Worm (Caenorhabditis elegans) whole organism, young adult: ENCODE measurements around the gene C03B1.7.

Experiments
- B0336.3 ChIP-seq: fragments of 200-800 bp; sonication (Bioruptor generic); IDR thresholded peaks from 2 replicates; pipeline ENCODE4 v1.3.6; 2022; ENCODE audit warnings: missing genetic modification characterization, missing compliant biosample characterization
- F23B12.7 ChIP-seq: sonication (generic microtip); optimal IDR thresholded peaks from 2 replicates; lab custom pipeline; 2017; ENCODE audit warnings: missing genetic modification characterization, mild to moderate bottlenecking, missing compliant biosample characterization, antibody characterized with exemption, moderate library complexity; ENCODE audit not compliant: insufficient read depth
- F49E8.2 ChIP-seq: sonication (generic microtip); optimal IDR thresholded peaks from 3 replicates; lab custom pipeline; 2017; ENCODE audit warnings: missing genetic modification characterization, mild to moderate bottlenecking, missing compliant biosample characterization, antibody characterized with exemption, moderate library complexity; ENCODE audit not compliant: insufficient read depth
- F55B11.4 ChIP-seq: sonication (generic microtip); optimal IDR thresholded peaks from 2 replicates; lab custom pipeline; 2016; ENCODE audit warnings: missing compliant biosample characterization, missing genetic modification characterization, borderline replicate concordance; ENCODE audit not compliant: insufficient read depth
- F57C9.4 ChIP-seq: sonication (generic microtip); optimal IDR thresholded peaks from 2 replicates; lab custom pipeline; 2017; ENCODE audit warnings: mild to moderate bottlenecking, missing genetic modification characterization, missing compliant biosample characterization
- K11D2.4 ChIP-seq: fragments of 200-800 bp; sonication (Bioruptor generic); IDR thresholded peaks from 2 replicates; pipeline ENCODE4 v1.3.6; 2022; ENCODE audit warnings: missing genetic modification reagents, missing genetic modification characterization, missing compliant biosample characterization
- T07F8.4 ChIP-seq: sonication (generic microtip); optimal IDR thresholded peaks from 2 replicates; lab custom pipeline; 2016; ENCODE audit warnings: mild to moderate bottlenecking, missing genetic modification characterization, moderate library complexity, missing compliant biosample characterization
- Y53F4B.3 ChIP-seq: fragments of 200-800 bp; sonication (Bioruptor generic); IDR thresholded peaks from 2 replicates; pipeline ENCODE4 v1.3.6; 2022; ENCODE audit warnings: missing genetic modification reagents, missing genetic modification characterization, missing compliant biosample characterization
- Y56A3A.18 ChIP-seq: fragments of 200-800 bp; sonication (Bioruptor generic); IDR thresholded peaks from 2 replicates; pipeline ENCODE4 v1.3.6; 2022; ENCODE audit warnings: missing genetic modification reagents, missing genetic modification characterization, missing compliant biosample characterization
- akir-1 ChIP-seq: fragments of 200-800 bp; sonication (Bioruptor generic); optimal IDR thresholded peaks from 2 replicates; lab custom pipeline; 2018; ENCODE audit warnings: mild to moderate bottlenecking, missing genetic modification characterization, moderate library complexity, missing compliant biosample characterization
- aptf-2 ChIP-seq: fragments of 200-800 bp; sonication (Bioruptor generic); conservative IDR thresholded peaks from 2 replicates; pipeline ENCODE4 v1.3.6; 2022; ENCODE audit warnings: missing genetic modification reagents, missing genetic modification characterization, missing compliant biosample characterization
- aptf-3 ChIP-seq: fragments of 200-800 bp; sonication (Bioruptor generic); IDR thresholded peaks from 2 replicates; pipeline ENCODE4 v1.3.6; 2022; ENCODE audit warnings: missing genetic modification characterization, missing compliant biosample characterization
- athp-1 ChIP-seq: sonication (generic microtip); optimal IDR thresholded peaks from 2 replicates; lab custom pipeline; 2017; ENCODE audit warnings: mild to moderate bottlenecking, missing genetic modification characterization, missing compliant biosample characterization
- bed-1 ChIP-seq: fragments of 200-800 bp; sonication (Bioruptor generic); IDR thresholded peaks from 2 replicates; pipeline ENCODE4 v1.3.6; 2022; ENCODE audit warnings: missing genetic modification reagents, missing genetic modification characterization, missing compliant biosample characterization
- ccch-3 ChIP-seq: fragments of 200-800 bp; sonication (Bioruptor generic); optimal IDR thresholded peaks from 2 replicates; lab custom pipeline; 2018; ENCODE audit warnings: mild to moderate bottlenecking, missing genetic modification characterization, missing compliant biosample characterization
- cebp-2 ChIP-seq: fragments of 200-800 bp; sonication (Bioruptor generic); IDR thresholded peaks from 2 replicates; pipeline ENCODE4 v1.3.6; 2022; ENCODE audit warnings: missing genetic modification characterization, missing compliant biosample characterization
- ceh-40 ChIP-seq: fragments of 200-800 bp; sonication (Bioruptor generic); IDR thresholded peaks from 2 replicates; pipeline ENCODE4 v1.3.6; 2022; ENCODE audit warnings: missing genetic modification characterization, missing compliant biosample characterization
- ceh-91 ChIP-seq: fragments of 200-800 bp; sonication (Bioruptor generic); IDR thresholded peaks from 2 replicates; pipeline ENCODE4 v1.3.6; 2022; ENCODE audit warnings: missing genetic modification reagents, missing genetic modification characterization, missing compliant biosample characterization
- efl-1 ChIP-seq: fragments of 150-350 bp; optimal IDR thresholded peaks from 2 replicates; lab custom pipeline; 2014; ENCODE audit warnings: missing biosample characterization, missing genetic modification reagents, missing genetic modification characterization
- egl-18 ChIP-seq: fragments of 200-800 bp; sonication (Bioruptor generic); IDR thresholded peaks from 2 replicates; pipeline ENCODE4 v1.3.6; 2022; ENCODE audit warnings: missing genetic modification reagents, missing genetic modification characterization, missing compliant biosample characterization
- ekl-4 ChIP-seq: fragments of 200-800 bp; sonication (Bioruptor generic); IDR thresholded peaks from 2 replicates; pipeline ENCODE4 v1.3.6; 2022; ENCODE audit warnings: missing genetic modification reagents, missing genetic modification characterization, missing compliant biosample characterization
- fkh-3 ChIP-seq: sonication (generic microtip); optimal IDR thresholded peaks from 2 replicates; lab custom pipeline; 2016; ENCODE audit warnings: mild to moderate bottlenecking, missing genetic modification characterization, missing compliant biosample characterization
- hlh-12 ChIP-seq: sonication (generic microtip); optimal IDR thresholded peaks from 2 replicates; lab custom pipeline; 2016; ENCODE audit warnings: missing genetic modification characterization, missing compliant biosample characterization
- lag-1 ChIP-seq: fragments of 200-800 bp; sonication (Bioruptor generic); IDR thresholded peaks from 2 replicates; pipeline ENCODE4 v1.3.6; 2022; ENCODE audit warnings: missing genetic modification reagents, missing genetic modification characterization, missing compliant biosample characterization
- lin-40 ChIP-seq: sonication (generic microtip); optimal IDR thresholded peaks from 2 replicates; lab custom pipeline; 2016; ENCODE audit warnings: missing genetic modification characterization, mild to moderate bottlenecking, missing compliant biosample characterization, missing genotype, missing genetic modification reagents
- lin-54 ChIP-seq: fragments of 200-800 bp; sonication (Bioruptor generic); optimal IDR thresholded peaks from 2 replicates; lab custom pipeline; 2018; ENCODE audit warnings: mild to moderate bottlenecking, missing genetic modification characterization, missing compliant biosample characterization
- lir-1 ChIP-seq: fragments of 200-800 bp; sonication (Bioruptor generic); conservative IDR thresholded peaks from 2 replicates; pipeline ENCODE4 v1.3.6; 2022; ENCODE audit warnings: missing genetic modification reagents, missing genetic modification characterization, missing compliant biosample characterization
- lsl-1 ChIP-seq: fragments of 200-800 bp; sonication (Bioruptor generic); optimal IDR thresholded peaks from 2 replicates; lab custom pipeline; 2018; ENCODE audit warnings: mild to moderate bottlenecking, missing genetic modification characterization, moderate library complexity, missing compliant biosample characterization
- madf-10 ChIP-seq: sonication (generic microtip); optimal IDR thresholded peaks from 2 replicates; lab custom pipeline; 2016; ENCODE audit warnings: mild to moderate bottlenecking, missing genetic modification characterization, missing compliant biosample characterization
- madf-6 ChIP-seq: fragments of 200-800 bp; sonication (Bioruptor generic); IDR thresholded peaks from 2 replicates; pipeline ENCODE4 v1.3.6; 2022; ENCODE audit warnings: missing genetic modification reagents, missing genetic modification characterization, missing compliant biosample characterization
- madf-8 ChIP-seq: fragments of 200-800 bp; sonication (Bioruptor generic); conservative IDR thresholded peaks from 2 replicates; pipeline ENCODE4 v1.3.6; 2022; ENCODE audit warnings: missing genetic modification reagents, missing genetic modification characterization, missing compliant biosample characterization
- nfya-1 ChIP-seq: sonication (generic microtip); optimal IDR thresholded peaks from 2 replicates; lab custom pipeline; 2017; ENCODE audit warnings: antibody characterized with exemption, missing compliant biosample characterization, missing genetic modification characterization, borderline replicate concordance; ENCODE audit not compliant: insufficient read depth
- nfya-2 ChIP-seq: fragments of 200-800 bp; sonication (Bioruptor generic); IDR thresholded peaks from 2 replicates; pipeline ENCODE4 v1.3.6; 2022; ENCODE audit warnings: missing genetic modification reagents, missing genetic modification characterization, missing compliant biosample characterization
- nhr-120 ChIP-seq: fragments of 200-800 bp; sonication (Bioruptor generic); IDR thresholded peaks from 2 replicates; pipeline ENCODE4 v1.3.6; 2022; ENCODE audit warnings: missing genetic modification characterization, missing compliant biosample characterization
- nhr-179 ChIP-seq: sonication (generic microtip); optimal IDR thresholded peaks from 2 replicates; lab custom pipeline; 2016; ENCODE audit warnings: mild to moderate bottlenecking, missing genetic modification characterization, missing compliant biosample characterization
- nhr-90 ChIP-seq: sonication (generic microtip); optimal IDR thresholded peaks from 2 replicates; lab custom pipeline; 2016; ENCODE audit warnings: missing genotype, mild to moderate bottlenecking, missing genetic modification characterization, missing compliant biosample characterization
- rcor-1 ChIP-seq: fragments of 200-800 bp; sonication (Bioruptor generic); IDR thresholded peaks from 2 replicates; pipeline ENCODE4 v1.3.6; 2022; ENCODE audit warnings: missing genetic modification reagents, missing genetic modification characterization, missing compliant biosample characterization
- rec-8 ChIP-seq, 2 experiments: sonication (generic microtip); optimal IDR thresholded peaks; 2 replicates each; lab custom pipeline; 2016; ENCODE audit warnings: mild to moderate bottlenecking in 2 of 2, missing genetic modification characterization in 2 of 2, missing genetic modification reagents in 2 of 2, missing genotype in 2 of 2, missing biosample characterization in 1 of 2, missing compliant biosample characterization in 1 of 2, moderate library complexity in 1 of 2
- repo-1 ChIP-seq: sonication (generic microtip); optimal IDR thresholded peaks from 2 replicates; lab custom pipeline; 2017; ENCODE audit warnings: mild to moderate bottlenecking, missing genetic modification characterization, missing compliant biosample characterization
- rpc-1 ChIP-seq, 2 experiments: fragments of 150-350 bp in 1 of 2; sonication (generic microtip) in 1 of 2; optimal IDR thresholded peaks; 2 replicates each; lab custom pipeline; 2014 to 2018; ENCODE audit warnings: missing biosample characterization in 1 of 2, missing genetic modification characterization in 1 of 2, missing genetic modification reagents in 1 of 2, missing genotype in 1 of 2
- sdz-38 ChIP-seq: sonication (generic microtip); optimal IDR thresholded peaks from 2 replicates; lab custom pipeline; 2016; ENCODE audit warnings: missing genotype, missing genetic modification characterization, missing compliant biosample characterization
- sea-2 ChIP-seq: fragments of 200-800 bp; sonication (Bioruptor generic); IDR thresholded peaks from 2 replicates; pipeline ENCODE4 v1.3.6; 2022; ENCODE audit warnings: missing genetic modification characterization, missing compliant biosample characterization
- snpc-4 ChIP-seq, 5 experiments: fragments of 150-350 bp in 1 of 5; sonication (generic microtip) in 4 of 5; optimal IDR thresholded peaks; 2 replicates each; lab custom pipeline; 2014 to 2018; ENCODE audit warnings: missing genetic modification characterization in 5 of 5, missing biosample characterization in 3 of 5, antibody characterized with exemption in 2 of 5, mild to moderate bottlenecking in 2 of 5, missing compliant biosample characterization in 2 of 5, missing genotype in 2 of 5, moderate library complexity in 2 of 5, missing genetic modification reagents in 1 of 5
- somi-1 ChIP-seq: fragments of 200-800 bp; sonication (Bioruptor generic); optimal IDR thresholded peaks from 2 replicates; lab custom pipeline; 2018; ENCODE audit warnings: mild to moderate bottlenecking, missing genetic modification characterization, missing compliant biosample characterization
- tbp1 ChIP-seq: fragments of 200-800 bp; sonication (Bioruptor generic); optimal IDR thresholded peaks from 2 replicates; lab custom pipeline; 2018; ENCODE audit warnings: mild to moderate bottlenecking, missing genetic modification characterization, missing compliant biosample characterization
- unc-62 ChIP-seq: fragments of 150-350 bp; optimal IDR thresholded peaks from 2 replicates; lab custom pipeline; 2014; ENCODE audit warnings: missing biosample characterization, missing genetic modification reagents, missing genetic modification characterization
- zim-3 ChIP-seq: sonication (generic microtip); optimal IDR thresholded peaks from 2 replicates; lab custom pipeline; 2017; ENCODE audit warnings: mild to moderate bottlenecking, missing genetic modification characterization, moderate library complexity, missing compliant biosample characterization

The C03B1.7 gene

ce11 chrX:6296402-6296844 lies 45.2 kb upstream of the C03B1.7 start:
- peak; percentile 17 to 66 for TF ChIP-seq rec-8 (tag; optimal IDR thresholded peaks at IDR 0.05; lab: Kevin White, UChicago)
- TF ChIP-seq madf-8 (GFP tag; lab: Robert Waterston, UW): no peak
- peak; percentile 96 for TF ChIP-seq T07F8.4 (tag; lab: Kevin White, UChicago)
- peak; percentile 58 for TF ChIP-seq unc-62 (GFP tag; lab: Kevin White, UChicago)
- TF ChIP-seq snpc-4 (GFP tag; optimal IDR thresholded peaks at IDR 0.05; lab: Kevin White, UChicago): peak; percentile 61
- TF ChIP-seq snpc-4 (tag; optimal IDR thresholded peaks at IDR 0.05; lab: Kevin White, UChicago): peak; percentile 36 to 90 (median 82)
- peak; percentile 99 for TF ChIP-seq K11D2.4 (GFP tag; lab: Robert Waterston, UW)
- TF ChIP-seq fkh-3 (tag; lab: Kevin White, UChicago): no peak
- peak; percentile 89 for TF ChIP-seq nhr-179
- TF ChIP-seq bed-1 (GFP tag; lab: Robert Waterston, UW): peak; percentile 88; the same call in 1 of the 2 replicates
- peak; percentile 100 for TF ChIP-seq B0336.3 (GFP tag; lab: Robert Waterston, UW)
- TF ChIP-seq lag-1 (GFP tag; lab: Robert Waterston, UW): peak; percentile 92; the same call in 1 of the 2 replicates
- no peak for TF ChIP-seq hlh-12
- no peak for TF ChIP-seq ceh-91 (GFP tag; lab: Robert Waterston, UW)
- TF ChIP-seq F49E8.2 (tag; lab: Kevin White, UChicago): peak; percentile 30
- peak; percentile 98 for TF ChIP-seq nhr-90
- no peak for TF ChIP-seq madf-6 (GFP tag; lab: Robert Waterston, UW)
- peak; percentile 100 for TF ChIP-seq repo-1 (tag; lab: Kevin White, UChicago)
- TF ChIP-seq F57C9.4 (tag; lab: Kevin White, UChicago): peak; percentile 69
- peak; percentile 97 for TF ChIP-seq lir-1 (GFP tag; lab: Robert Waterston, UW)
- 0 out of 2 replicates have a peak, but pooled peaks have one; percentile 72 for TF ChIP-seq nfya-2 (GFP tag; lab: Robert Waterston, UW)
- 0 out of 2 replicates have a peak, but pooled peaks have one; percentile 24 for TF ChIP-seq ceh-40 (GFP tag; lab: Robert Waterston, UW)
- peak; percentile 93 for TF ChIP-seq lin-54 (GFP tag; lab: Kevin White, UChicago)
- peak; percentile 100 for TF ChIP-seq Y56A3A.18
- TF ChIP-seq egl-18 (GFP tag; lab: Robert Waterston, UW): peak; percentile 96
- TF ChIP-seq sdz-38 (tag; lab: Kevin White, UChicago): peak; percentile 21
- peak; percentile 39; the same call in 1 of the 2 replicates for TF ChIP-seq aptf-2
- peak; percentile 89 for TF ChIP-seq sea-2
- TF ChIP-seq zim-3 (tag; lab: Kevin White, UChicago): no peak
- TF ChIP-seq F55B11.4: no peak
- TF ChIP-seq Y53F4B.3 (GFP tag; lab: Robert Waterston, UW): no peak
- no peak for TF ChIP-seq efl-1 (GFP tag; lab: Kevin White, UChicago)
- TF ChIP-seq aptf-3: no peak
- TF ChIP-seq tbp1 (GFP tag; lab: Kevin White, UChicago): peak; percentile 81
- TF ChIP-seq rcor-1: peak; percentile 98
- peak; percentile 97 for TF ChIP-seq madf-10 (tag; lab: Kevin White, UChicago)
- TF ChIP-seq somi-1 (GFP tag; lab: Kevin White, UChicago): peak; percentile 99
- peak; percentile 91 for TF ChIP-seq akir-1
- peak; percentile 89 for TF ChIP-seq athp-1 (tag; lab: Kevin White, UChicago)
- TF ChIP-seq nfya-1: no peak
- peak; percentile 99 for TF ChIP-seq cebp-2 (GFP tag; lab: Robert Waterston, UW)
- TF ChIP-seq ccch-3 (GFP tag; lab: Kevin White, UChicago): peak; percentile 96
- TF ChIP-seq lin-40 (tag; lab: Kevin White, UChicago): peak; percentile 100
- TF ChIP-seq ekl-4 (GFP tag; lab: Robert Waterston, UW): peak; percentile 97
- TF ChIP-seq rpc-1 (optimal IDR thresholded peaks at IDR 0.05; lab: Kevin White, UChicago): peak; percentile 17
- TF ChIP-seq rpc-1 (tag; optimal IDR thresholded peaks at IDR 0.05; lab: Kevin White, UChicago): no peak
- TF ChIP-seq F23B12.7 (tag; lab: Kevin White, UChicago): peak; percentile 98
- TF ChIP-seq lsl-1 (GFP tag; lab: Kevin White, UChicago): peak; percentile 2
- TF ChIP-seq nhr-120: 0 out of 2 replicates have a peak, but pooled peaks have one; percentile 53
